Worm (Caenorhabditis elegans): ENCODE data around the gene bir-2.

DNA sequence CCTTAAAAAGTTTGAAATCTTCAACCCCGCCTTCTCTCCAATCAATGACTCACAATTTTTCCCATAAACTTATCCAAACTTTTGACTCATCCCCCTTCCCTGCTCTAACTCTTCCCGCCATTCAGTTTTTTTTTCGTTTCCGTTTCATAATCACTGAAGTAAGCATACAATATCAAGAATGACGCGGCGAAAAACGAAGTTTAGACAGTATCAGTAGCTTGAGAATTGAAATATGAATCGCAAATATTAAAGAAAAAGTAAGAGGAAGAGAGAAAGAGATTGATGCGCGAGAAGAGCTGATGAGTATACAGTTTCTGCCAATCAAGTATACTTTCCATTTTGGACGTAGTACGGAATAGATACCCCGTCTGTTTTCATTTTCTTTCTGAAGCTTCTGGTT is 8.8 kb downstream of the bir-2 start:
- no peak for TF ChIP-seq him-1 (tag; optimal IDR thresholded peaks at IDR 0.05)
- no peak for TF ChIP-seq W03F9.2 (tag; optimal IDR thresholded peaks at IDR 0.05)
- no peak for TF ChIP-seq dao-5 (tag; optimal IDR thresholded peaks at IDR 0.05)

All from whole organism, L4/young adult.